Worm (Caenorhabditis elegans): Measurements from ENCODE around the gene T25B6.6.
A peak's percentile ranks its signal among the peaks of the same experiment; 100 is the strongest.

T25B6.6 gene

ce11 chrX:8998809-8999208, 23.9 kb downstream of the T25B6.6 start, which contains the start of gene C24A3.1:
C24A3.1 (plus strand) TSS chrX:8999071.
- TF ChIP-seq rcor-1 (GFP tag; IDR thresholded peaks at IDR 0.05) (no peak), repo-1 (tag; optimal IDR thresholded peaks at IDR 0.05) (no peak), mxl-1 (tag; optimal IDR thresholded peaks at IDR 0.05) (no peak), die-1 (tag; optimal IDR thresholded peaks at IDR 0.05) (no peak), pbrm-1 (GFP tag; IDR thresholded peaks at IDR 0.05) (no peak), tbp1 (GFP tag; optimal IDR thresholded peaks at IDR 0.05) (no peak), B0035.1 (tag; optimal IDR thresholded peaks at IDR 0.05) (no peak)

ce11 chrX:8997450-8998075, 25.1 kb downstream of the T25B6.6 start, which contains the start of gene C24A3.2:
C24A3.2 (plus strand) TSS chrX:8997500.
- TF ChIP-seq cebp-1 (GFP tag; IDR thresholded peaks at IDR 0.05) (no peak), cebp-1 (tag; optimal IDR thresholded peaks at IDR 0.05) (peak; percentile 61), Y95B8A.8 (GFP tag; IDR thresholded peaks at IDR 0.05) (no peak)

- no peak for TF ChIP-seq him-1 (tag; optimal IDR thresholded peaks at IDR 0.05)
- TF ChIP-seq aptf-3 (GFP tag; IDR thresholded peaks at IDR 0.05) = no peak
- TF ChIP-seq unc-62 (GFP tag; optimal IDR thresholded peaks at IDR 0.05) = no peak
- TF ChIP-seq F10E7.11 (tag; optimal IDR thresholded peaks at IDR 0.05) = no peak
- TF ChIP-seq F22D6.2 (tag; optimal IDR thresholded peaks at IDR 0.05) = no peak
- no peak for TF ChIP-seq rec-8 (tag; optimal IDR thresholded peaks at IDR 0.05)
- TF ChIP-seq bed-1 (GFP tag; IDR thresholded peaks at IDR 0.05) = no peak
- TF ChIP-seq ceh-40 (GFP tag; IDR thresholded peaks at IDR 0.05) = no peak
- no peak for TF ChIP-seq tbx-9 (tag; optimal IDR thresholded peaks at IDR 0.05; ENCODE audit: borderline replicate concordance)
- no peak for TF ChIP-seq hlh-26 (GFP tag; conservative IDR thresholded peaks at IDR 0.05)
- no peak for TF ChIP-seq egl-44 (GFP tag; IDR thresholded peaks at IDR 0.05)
- no peak for TF ChIP-seq snpc-4 (GFP tag; optimal IDR thresholded peaks at IDR 0.05)
- no peak for TF ChIP-seq snpc-4 (tag; optimal IDR thresholded peaks at IDR 0.05)
- TF ChIP-seq madf-6 (GFP tag; IDR thresholded peaks at IDR 0.05) = no peak
These were observed 26.1 kb downstream of the T25B6.6 start for ce11 chrX:8996496-8997116.

ce11 chrX:8995527-8995946, 27.1 kb downstream of the T25B6.6 start:
- TF ChIP-seq D2030.7 (GFP tag; IDR thresholded peaks at IDR 0.05) (no peak), snpc-4 (GFP tag; optimal IDR thresholded peaks at IDR 0.05) (no peak), snpc-4 (tag; optimal IDR thresholded peaks at IDR 0.05) (no peak), hlh-12 (tag; optimal IDR thresholded peaks at IDR 0.05) (no peak), ceh-91 (GFP tag; IDR thresholded peaks at IDR 0.05) (no peak), attf-5 (GFP tag; optimal IDR thresholded peaks at IDR 0.05) (peak; percentile 4), lin-40 (tag; optimal IDR thresholded peaks at IDR 0.05) (no peak), rec-8 (tag; optimal IDR thresholded peaks at IDR 0.05) (no peak), K11D2.4 (GFP tag; IDR thresholded peaks at IDR 0.05) (no peak), ztf-22 (GFP tag; optimal IDR thresholded peaks at IDR 0.05) (no peak), snpc-1.3 (tag; optimal IDR thresholded peaks at IDR 0.05; ENCODE audit: insufficient read depth) (no peak), nhr-90 (tag; optimal IDR thresholded peaks at IDR 0.05) (no peak), egrh-3 (GFP tag; IDR thresholded peaks at IDR 0.05) (peak; percentile 33; the same call in 1 of the 2 replicates), ekl-4 (GFP tag; IDR thresholded peaks at IDR 0.05) (no peak), madf-3 (GFP tag; IDR thresholded peaks at IDR 0.05) (no peak), K12H6.12 (tag; optimal IDR thresholded peaks at IDR 0.05) (peak; percentile 57), Y79H2A.3 (GFP tag; conservative IDR thresholded peaks at IDR 0.05) (no peak), lin-35 (GFP tag; optimal IDR thresholded peaks at IDR 0.05) (peak in 1 of 3 experiments; percentile 22), ztf-26 (tag; optimal IDR thresholded peaks at IDR 0.05) (no peak), sea-2 (GFP tag; IDR thresholded peaks at IDR 0.05) (no peak), let-526 (GFP tag; IDR thresholded peaks at IDR 0.05) (no peak), zfh-2 (GFP tag; conservative IDR thresholded peaks at IDR 0.05) (peak; percentile 90), T07F8.4 (tag; optimal IDR thresholded peaks at IDR 0.05) (no peak)
